Worm (Caenorhabditis elegans) whole organism, mixed stage, embryonic: ENCODE data around the gene T07F12.2.

Experiments used
- M03D4.4 ChIP-seq: sonication (generic microtip); optimal IDR thresholded peaks from 2 replicates; lab custom pipeline; 2017; ENCODE audit warnings: mild to moderate bottlenecking, missing genetic modification characterization, missing compliant biosample characterization
- blmp-1 ChIP-seq: fragments of 150-350 bp; optimal IDR thresholded peaks from 2 replicates; lab custom pipeline; 2014; ENCODE audit warnings: missing biosample characterization, missing genetic modification characterization
- ceh-43 ChIP-seq: fragments of 200-800 bp; sonication (Bioruptor generic); optimal IDR thresholded peaks from 2 replicates; lab custom pipeline; 2018; ENCODE audit warnings: mild to moderate bottlenecking, missing genetic modification characterization, moderate library complexity, missing compliant biosample characterization
- ceh-83 ChIP-seq: fragments of 200-800 bp; sonication (Bioruptor generic); optimal IDR thresholded peaks from 2 replicates; lab custom pipeline; 2018; ENCODE audit warnings: mild to moderate bottlenecking, missing genetic modification characterization, missing compliant biosample characterization
- ces-1 ChIP-seq: fragments of 150-350 bp; optimal IDR thresholded peaks from 2 replicates; lab custom pipeline; 2014; ENCODE audit warnings: missing biosample characterization, missing genetic modification reagents, missing genetic modification characterization
- cnd-1 ChIP-seq: fragments of 200-800 bp; sonication (Bioruptor generic); optimal IDR thresholded peaks from 2 replicates; lab custom pipeline; 2018; ENCODE audit warnings: mild to moderate bottlenecking, missing genetic modification characterization, missing compliant biosample characterization
- drap-1 ChIP-seq: fragments of 200-800 bp; sonication (Bioruptor generic); optimal IDR thresholded peaks from 3 replicates; lab custom pipeline; 2018; ENCODE audit warnings: mild to moderate bottlenecking, missing genetic modification characterization, missing compliant biosample characterization
- elt-1 ChIP-seq: sonication (generic microtip); optimal IDR thresholded peaks from 2 replicates; lab custom pipeline; 2017; ENCODE audit warnings: missing genetic modification characterization, mild to moderate bottlenecking, missing compliant biosample characterization, antibody characterized with exemption, moderate library complexity, borderline replicate concordance; ENCODE audit not compliant: insufficient read depth
- elt-3 ChIP-seq: fragments of 150-350 bp; optimal IDR thresholded peaks from 2 replicates; lab custom pipeline; 2014; ENCODE audit warnings: missing biosample characterization, missing genetic modification characterization
- flh-1 ChIP-seq: fragments of 200-800 bp; sonication (Bioruptor generic); optimal IDR thresholded peaks from 2 replicates; lab custom pipeline; 2018; ENCODE audit warnings: mild to moderate bottlenecking, missing genetic modification characterization, moderate library complexity, missing compliant biosample characterization
- ham-2 ChIP-seq: fragments of 200-800 bp; sonication (Bioruptor generic); optimal IDR thresholded peaks from 2 replicates; lab custom pipeline; 2018; ENCODE audit warnings: mild to moderate bottlenecking, missing genetic modification characterization, missing compliant biosample characterization
- hlh-1 ChIP-seq: fragments of 150-350 bp; optimal IDR thresholded peaks from 2 replicates; lab custom pipeline; 2014; ENCODE audit warnings: missing biosample characterization, missing genetic modification reagents, missing genetic modification characterization
- lin-13 ChIP-seq: fragments of 150-350 bp; optimal IDR thresholded peaks from 2 replicates; lab custom pipeline; 2014; ENCODE audit warnings: missing biosample characterization, missing genetic modification characterization
- lsy-2 ChIP-seq: fragments of 150-350 bp; optimal IDR thresholded peaks from 2 replicates; lab custom pipeline; 2014; ENCODE audit warnings: missing biosample characterization, missing genetic modification characterization
- mab-5 ChIP-seq: fragments of 150-350 bp; optimal IDR thresholded peaks from 2 replicates; lab custom pipeline; 2014; ENCODE audit warnings: missing biosample characterization, missing genetic modification characterization
- mep-1 ChIP-seq: fragments of 150-350 bp; optimal IDR thresholded peaks from 2 replicates; lab custom pipeline; 2017; ENCODE audit warnings: missing biosample characterization, missing genetic modification reagents, missing genetic modification characterization, inconsistent platforms
- mls-2 ChIP-seq: sonication (generic microtip); optimal IDR thresholded peaks from 2 replicates; lab custom pipeline; 2016; ENCODE audit warnings: mild to moderate bottlenecking, missing genetic modification characterization, moderate library complexity, missing compliant biosample characterization
- nhr-12 ChIP-seq: fragments of 150-350 bp; optimal IDR thresholded peaks from 2 replicates; lab custom pipeline; 2014; ENCODE audit warnings: missing biosample characterization, missing genetic modification characterization
- nhr-2 ChIP-seq: fragments of 150-350 bp; optimal IDR thresholded peaks from 2 replicates; lab custom pipeline; 2014; ENCODE audit warnings: missing biosample characterization, missing genetic modification characterization
- nhr-28 ChIP-seq: fragments of 150-350 bp; optimal IDR thresholded peaks from 2 replicates; lab custom pipeline; 2014; ENCODE audit warnings: missing biosample characterization, missing genetic modification characterization
- nhr-76 ChIP-seq: sonication (generic microtip); optimal IDR thresholded peaks from 2 replicates; lab custom pipeline; 2017; ENCODE audit warnings: missing biosample characterization, missing genetic modification characterization
- sem-2 ChIP-seq: fragments of 200-800 bp; sonication (Bioruptor generic); optimal IDR thresholded peaks from 2 replicates; lab custom pipeline; 2018; ENCODE audit warnings: mild to moderate bottlenecking, missing genetic modification characterization, missing compliant biosample characterization
- snpc-4 ChIP-seq: fragments of 150-350 bp; optimal IDR thresholded peaks from 2 replicates; lab custom pipeline; 2014; ENCODE audit warnings: missing biosample characterization, missing genetic modification characterization
- sptf-1 ChIP-seq: sonication (generic microtip); optimal IDR thresholded peaks from 2 replicates; lab custom pipeline; 2017; ENCODE audit warnings: mild to moderate bottlenecking, missing genetic modification characterization, moderate library complexity, missing compliant biosample characterization
- tbx-8 ChIP-seq: fragments of 200-800 bp; sonication (Bioruptor generic); optimal IDR thresholded peaks from 2 replicates; lab custom pipeline; 2018; ENCODE audit warnings: mild to moderate bottlenecking, missing genetic modification characterization, moderate library complexity, missing compliant biosample characterization
- unc-120 ChIP-seq: sonication (generic microtip); optimal IDR thresholded peaks from 2 replicates; lab custom pipeline; 2017; ENCODE audit warnings: missing genetic modification characterization, missing compliant biosample characterization; ENCODE audit not compliant: poor library complexity, severe bottlenecking
- unc-39 ChIP-seq: fragments of 150-350 bp; optimal IDR thresholded peaks from 2 replicates; lab custom pipeline; 2014; ENCODE audit warnings: missing biosample characterization, missing genetic modification characterization
- unc-62 ChIP-seq: fragments of 150-350 bp; optimal IDR thresholded peaks from 2 replicates; lab custom pipeline; 2014; ENCODE audit warnings: missing biosample characterization, missing genetic modification reagents, missing genetic modification characterization
- ztf-11 ChIP-seq: fragments of 150-350 bp; optimal IDR thresholded peaks from 2 replicates; lab custom pipeline; 2014; ENCODE audit warnings: missing biosample characterization, missing genetic modification characterization

The T07F12.2 gene

DNA sequence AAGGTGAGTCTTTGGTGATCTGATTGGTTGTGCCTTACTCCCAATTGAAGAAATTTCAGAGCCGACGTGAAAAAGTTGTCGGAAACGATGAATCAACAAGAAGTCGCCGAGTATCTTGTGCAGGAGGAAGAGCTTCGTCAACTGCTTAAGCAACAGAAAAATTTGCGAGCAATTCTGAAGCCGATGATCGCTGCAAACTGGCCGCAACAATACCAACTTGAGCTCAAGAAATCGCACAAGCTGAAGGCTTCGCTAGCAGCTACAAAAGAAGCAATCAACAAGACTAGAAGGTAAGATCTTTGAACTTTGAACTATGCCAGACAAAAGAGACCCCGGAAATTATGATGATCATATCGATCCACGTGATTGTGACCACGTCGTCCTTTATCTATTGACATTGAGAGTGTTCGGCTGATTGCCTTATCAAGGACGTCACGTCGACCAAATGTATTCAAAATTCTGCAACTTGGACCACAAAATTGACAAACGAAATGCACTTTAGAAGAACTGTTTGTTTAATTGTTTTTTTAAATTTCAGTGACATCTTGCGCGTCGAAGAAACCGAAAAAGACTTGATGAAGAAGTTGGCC, 21.3 kb downstream of the T07F12.2 start:
- TF ChIP-seq lsy-2 (no peak), nhr-28 (tag; lab: Kevin White, UChicago) (no peak), ham-2 (GFP tag; lab: Kevin White, UChicago) (no peak), unc-39 (tag; lab: Kevin White, UChicago) (no peak), sem-2 (GFP tag; lab: Kevin White, UChicago) (no peak), lin-13 (no peak), mep-1 (no peak), mls-2 (tag; lab: Kevin White, UChicago) (no peak), hlh-1 (no peak)

DNA sequence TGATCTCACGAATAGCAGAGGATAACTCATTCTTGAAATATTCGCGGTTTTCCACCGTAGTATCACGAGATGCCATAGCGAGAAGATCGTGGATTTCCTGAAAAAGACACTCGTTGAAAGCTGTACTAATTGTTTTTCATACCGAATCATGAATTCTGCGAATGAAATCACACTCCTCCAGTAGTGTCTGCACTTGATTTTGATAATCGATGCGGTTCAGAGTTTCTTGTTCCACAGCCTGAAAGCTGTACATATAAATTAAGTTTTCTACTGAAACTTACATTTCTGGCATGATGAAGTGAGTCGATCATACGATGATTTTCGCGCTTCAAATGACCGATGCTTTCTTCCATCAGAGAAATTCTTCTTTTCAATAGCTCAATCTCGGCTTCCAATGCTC, 24.4 kb downstream of the T07F12.2 start:
- TF ChIP-seq nhr-76 (no peak), ceh-83 (no peak), ztf-11 (tag; lab: Kevin White, UChicago) (no peak), ceh-43 (GFP tag; lab: Kevin White, UChicago) (no peak), blmp-1 (no peak), sem-2 (GFP tag; lab: Kevin White, UChicago) (no peak), unc-62 (no peak), sptf-1 (tag; lab: Kevin White, UChicago) (no peak), unc-39 (tag; lab: Kevin White, UChicago) (no peak), elt-1 (tag; lab: Kevin White, UChicago) (no peak), nhr-12 (tag; lab: Kevin White, UChicago) (no peak), flh-1 (GFP tag; lab: Kevin White, UChicago) (no peak), ces-1 (GFP tag; lab: Kevin White, UChicago) (no peak), M03D4.4 (no peak), cnd-1 (no peak), lin-13 (no peak), unc-120 (no peak), mab-5 (no peak), elt-3 (tag; lab: Kevin White, UChicago) (no peak)
- TF ChIP-seq, all 35 proteins: peak for 0

DNA sequence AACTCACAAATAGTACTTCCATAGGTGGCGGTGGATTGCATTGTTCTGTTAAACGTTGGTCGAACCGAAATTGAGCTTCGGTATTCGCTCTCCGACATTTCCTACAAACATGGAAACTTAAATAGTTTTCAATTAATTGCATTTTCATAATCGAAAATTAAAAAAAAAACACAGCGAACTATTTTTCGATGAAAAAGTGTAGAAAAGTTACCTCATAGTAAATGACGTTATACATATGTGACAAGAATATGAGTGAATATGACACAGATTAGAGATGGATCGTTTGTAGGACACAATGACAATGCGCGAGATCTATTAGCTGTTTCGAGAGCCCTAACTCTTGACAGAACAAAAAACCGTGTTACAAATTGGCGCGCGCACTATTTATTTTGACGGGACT, 25.8 kb downstream of the T07F12.2 start, which contains the start of gene ifa-4:
ifa-4 (minus strand) TSS at position 101 of the 400 bp plus-strand sequence.
- TF ChIP-seq ces-1 (GFP tag; lab: Kevin White, UChicago) (no peak), snpc-4 (no peak), drap-1 (GFP tag; lab: Kevin White, UChicago) (no peak), mab-5 (no peak), mls-2 (tag; lab: Kevin White, UChicago) (no peak), M03D4.4 (no peak), lin-13 (no peak), ztf-11 (tag; lab: Kevin White, UChicago) (no peak), nhr-76 (no peak), unc-39 (tag; lab: Kevin White, UChicago) (no peak), unc-120 (no peak)

DNA sequence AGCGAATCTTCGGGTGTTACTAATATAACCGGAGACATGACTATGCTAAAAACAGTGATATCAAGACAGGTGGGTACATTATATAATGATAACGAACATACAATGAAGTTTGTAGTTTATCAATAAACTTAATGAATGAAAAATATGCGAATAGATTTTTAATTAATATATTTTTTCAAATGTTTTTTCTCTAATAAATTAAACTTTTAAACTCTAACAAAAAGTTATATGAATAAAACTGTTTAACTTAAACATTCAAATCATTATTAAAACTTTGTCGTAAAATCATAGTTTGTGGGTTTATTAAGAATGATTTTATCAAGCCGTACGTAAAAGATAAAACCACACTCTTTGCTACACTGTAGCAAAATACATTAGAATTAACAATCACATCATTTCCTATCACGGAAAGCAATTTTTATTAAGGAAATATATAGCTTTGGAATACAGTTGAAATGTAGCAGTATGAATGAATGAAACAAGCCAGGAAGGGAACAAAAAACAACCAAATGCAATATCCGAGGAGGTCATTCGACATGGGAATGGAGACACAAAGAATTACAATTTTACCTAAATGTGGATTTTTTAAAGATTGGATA, 31.0 kb downstream of the T07F12.2 start, which contains the start of gene K05B2.4:
K05B2.4 (minus strand) TSS at position 51 of the 599 bp plus-strand sequence.
- no peak for TF ChIP-seq mab-5
- TF ChIP-seq nhr-2 (tag; lab: Kevin White, UChicago): no peak
- no peak for TF ChIP-seq tbx-8 (GFP tag; lab: Kevin White, UChicago)
- TF ChIP-seq, all 35 proteins: peak for 0

DNA sequence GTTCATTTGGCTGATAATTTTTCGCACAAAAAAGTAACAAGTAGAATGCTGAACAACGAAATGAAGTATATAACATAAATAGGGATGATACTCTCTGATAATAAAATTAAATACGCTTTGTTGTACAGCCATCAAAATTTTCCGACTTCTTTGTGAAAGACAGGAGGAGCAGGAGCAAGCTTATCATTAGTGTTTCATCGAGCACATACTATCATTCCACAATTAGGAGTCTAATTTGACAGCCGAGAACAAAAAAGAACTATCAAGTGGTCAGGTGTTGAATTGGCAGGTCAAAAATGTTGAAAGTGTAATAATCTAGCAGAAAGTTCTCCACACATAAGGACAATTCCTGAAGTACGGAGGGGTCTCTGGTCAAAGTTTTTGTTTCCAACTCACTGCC, 38.1 kb downstream of the T07F12.2 start:
- TF ChIP-seq mep-1 (no peak), unc-62 (no peak), ceh-43 (GFP tag; lab: Kevin White, UChicago) (no peak), blmp-1 (no peak), ham-2 (GFP tag; lab: Kevin White, UChicago) (no peak), ces-1 (GFP tag; lab: Kevin White, UChicago) (no peak), unc-39 (tag; lab: Kevin White, UChicago) (no peak), drap-1 (GFP tag; lab: Kevin White, UChicago) (no peak), nhr-76 (no peak), cnd-1 (no peak), nhr-12 (tag; lab: Kevin White, UChicago) (no peak), sem-2 (GFP tag; lab: Kevin White, UChicago) (no peak), lsy-2 (no peak), hlh-1 (no peak)
